Fruit fly (Drosophila melanogaster) S2 (cell line): ENCODE measurements around the gene CG4983.

Experiments used
- CG8478 ChIP-seq: fragments of >200 bp; optimal IDR thresholded peaks from 2 replicates; lab custom pipeline; 2018
- CTCF ChIP-seq, 2 experiments: fragments of >200 bp; optimal IDR thresholded peaks; 2 replicates each; lab custom pipeline; 2018

DNA sequence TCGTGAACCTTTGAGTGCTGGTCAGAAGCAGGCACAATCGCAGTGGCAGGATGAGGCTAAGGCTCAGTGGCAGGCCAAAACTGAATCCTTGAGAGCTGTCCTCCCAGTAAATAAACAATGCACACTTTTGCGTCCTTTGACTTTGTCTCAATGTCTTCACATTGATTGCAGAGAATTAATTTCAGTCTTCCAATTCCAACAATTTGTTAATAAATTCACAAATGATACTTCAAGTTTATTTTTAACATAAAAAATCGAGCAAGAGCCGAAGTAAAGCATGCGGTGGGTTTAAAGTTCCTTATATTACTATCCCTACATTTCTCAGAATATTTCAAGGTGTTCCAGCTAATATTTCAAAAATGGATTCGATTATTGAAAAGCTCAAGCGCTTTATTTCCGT is 4.9 kb downstream of the CG4983 start, which contains the start of gene CG43167:
- no peak for TF ChIP-seq CG8478 (lab: Kevin White, UChicago)
- TF ChIP-seq CTCF (optimal IDR thresholded peaks at IDR 0.05; lab: Kevin White, UChicago): no peak
